Fruit fly (Drosophila melanogaster): Measurements from ENCODE around the gene atk.
A peak's percentile ranks its signal among the peaks of the same experiment; 100 is the strongest.

atk gene

DNA sequence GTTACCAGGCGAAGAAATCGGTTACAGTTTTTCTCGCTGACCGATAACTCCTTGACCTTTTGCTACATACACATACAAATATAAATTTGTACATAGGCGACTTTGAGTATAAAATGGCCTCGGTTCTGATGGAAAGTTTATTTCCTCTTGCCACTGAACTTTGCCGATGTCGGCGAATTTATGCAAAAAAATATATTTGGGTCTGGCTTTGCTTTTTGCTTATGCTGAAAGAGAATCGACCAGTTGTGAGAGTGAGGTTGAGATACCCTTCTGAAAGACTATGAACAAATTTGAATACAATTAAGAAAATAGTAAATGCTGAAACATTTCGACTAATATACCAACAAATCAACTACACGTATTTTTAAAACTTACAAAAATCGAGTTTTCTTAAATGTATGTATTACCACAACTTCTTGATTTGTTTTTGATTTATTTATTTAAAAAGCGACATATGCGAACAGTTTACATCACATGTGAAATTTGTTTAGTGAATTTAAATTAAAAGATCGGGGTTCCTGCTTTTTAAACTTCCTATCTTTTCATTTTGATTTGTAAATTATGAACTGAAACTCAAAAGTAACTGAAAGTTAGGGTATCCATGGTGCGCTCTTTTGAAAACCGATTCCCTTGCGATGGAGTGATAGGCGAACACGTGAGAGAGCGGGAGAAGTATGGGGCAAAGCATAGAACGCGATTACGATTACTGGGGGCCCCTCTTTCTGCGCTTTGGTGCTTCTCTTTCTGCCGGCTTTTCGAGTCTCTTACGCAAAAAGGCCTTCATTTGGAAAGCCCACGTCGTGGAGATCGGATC is 44.7 kb upstream of the atk start:
- TF ChIP-seq CG14710 (tag; optimal IDR thresholded peaks at IDR 0.05) (peak; percentile 78), CG10979 (tag; optimal IDR thresholded peaks at IDR 0.05) (peak; percentile 83), crc (GFP tag; optimal IDR thresholded peaks at IDR 0.05) (peak; percentile 47), hth (optimal IDR thresholded peaks at IDR 0.05) (no peak), Rfx (GFP tag; IDR thresholded peaks at IDR 0.05) (no peak; the same call in none of the 2 replicates), ranshi (GFP tag; IDR thresholded peaks at IDR 0.05) (no peak), CG8281 (tag; optimal IDR thresholded peaks at IDR 0.05) (peak; percentile 50), croc (GFP tag; conservative IDR thresholded peaks at IDR 0.05) (peak; percentile 21; the same call in 1 of the 3 replicates), ci (GFP tag; IDR thresholded peaks at IDR 0.05) (no peak), jumu (GFP tag; optimal IDR thresholded peaks at IDR 0.05) (peak; percentile 37), pnt (GFP tag; optimal IDR thresholded peaks at IDR 0.05) (peak; percentile 48), cwo (GFP tag; optimal IDR thresholded peaks at IDR 0.05) (peak; percentile 96), org-1 (GFP tag; optimal IDR thresholded peaks at IDR 0.05) (peak; percentile 79), CG17612 (GFP tag; IDR thresholded peaks at IDR 0.05) (no peak), run (tag; optimal IDR thresholded peaks at IDR 0.05) (peak; percentile 27), CG12155 (GFP tag; optimal IDR thresholded peaks at IDR 0.05) (peak; percentile 62), H2.0 (GFP tag; IDR thresholded peaks at IDR 0.05) (no peak), CG7372 (GFP tag; IDR thresholded peaks at IDR 0.05) (peak; percentile 53; the same call in 1 of the 2 replicates), gro (GFP tag; optimal IDR thresholded peaks at IDR 0.05) (peak; percentile 80), CG16813 (GFP tag; IDR thresholded peaks at IDR 0.05; ENCODE audit: partially characterized antibody) (no peak), CG12219 (GFP tag; optimal IDR thresholded peaks at IDR 0.05) (peak; percentile 63), Awh (GFP tag; IDR thresholded peaks at IDR 0.05) (0 out of 2 replicates have a peak, but pooled peaks have one; percentile 33), CG11085 (GFP tag; IDR thresholded peaks at IDR 0.05) (no peak), Hr51 (GFP tag; optimal IDR thresholded peaks at IDR 0.05) (peak; percentile 58 to 84), CG14050 (GFP tag; IDR thresholded peaks at IDR 0.05) (peak; percentile 26; the same call in 1 of the 3 replicates), CG17802 (tag; optimal IDR thresholded peaks at IDR 0.05) (no peak), MESR4 (GFP tag; optimal IDR thresholded peaks at IDR 0.05) (no peak), CG11456 (GFP tag; IDR thresholded peaks at IDR 0.05) (peak; percentile 56; the same call in 2 of the 3 replicates), Gsc (GFP tag; IDR thresholded peaks at IDR 0.05) (no peak), knrl (GFP tag; IDR thresholded peaks at IDR 0.05; ENCODE audit: partially characterized antibody) (no peak), CG11093 (GFP tag; IDR thresholded peaks at IDR 0.05) (no peak), zf30C (GFP tag; optimal IDR thresholded peaks at IDR 0.05) (no peak), peb (GFP tag; IDR thresholded peaks at IDR 0.05) (no peak), sd (tag; optimal IDR thresholded peaks at IDR 0.05) (peak; percentile 49), fd96Cb (tag; optimal IDR thresholded peaks at IDR 0.05) (peak; percentile 64), CG6813 (GFP tag; optimal IDR thresholded peaks at IDR 0.05) (peak; percentile 51), CG7963 (GFP tag; IDR thresholded peaks at IDR 0.05; ENCODE audit: partially characterized antibody) (no peak), Asciz (GFP tag; optimal IDR thresholded peaks at IDR 0.05) (peak; percentile 85), D (optimal IDR thresholded peaks at IDR 0.05) (no peak), D (GFP tag; optimal IDR thresholded peaks at IDR 0.05) (peak; percentile 70), CG2889 (GFP tag; IDR thresholded peaks at IDR 0.05) (no peak), ems (GFP tag; optimal IDR thresholded peaks at IDR 0.05) (peak; percentile 63), Mes4 (GFP tag; optimal IDR thresholded peaks at IDR 0.05) (peak; percentile 45), lilli (GFP tag; optimal IDR thresholded peaks at IDR 0.05) (peak; percentile 87), dimm (GFP tag; IDR thresholded peaks at IDR 0.05) (no peak), CG33213 (GFP tag; optimal IDR thresholded peaks at IDR 0.05) (peak; percentile 44), E2f2 (GFP tag; IDR thresholded peaks at IDR 0.05) (peak; percentile 32), Ets65A (GFP tag) (peak; percentile 60), CG10565 (GFP tag; optimal IDR thresholded peaks at IDR 0.05) (no peak), CG18619 (GFP tag; optimal IDR thresholded peaks at IDR 0.05) (peak; percentile 81)
